Worm (Caenorhabditis elegans) whole organism, L2 larva: Measurements from ENCODE around the gene sru-26.

ENCODE experiments used
- aly-2 ChIP-seq: fragments of 150-350 bp; optimal IDR thresholded peaks from 2 replicates; lab custom pipeline; 2014; ENCODE audit warnings: missing biosample characterization, missing genetic modification characterization
- ama-1 ChIP-seq: fragments of 150-350 bp; optimal IDR thresholded peaks from 2 replicates; lab custom pipeline; 2018; ENCODE audit warnings: inconsistent platforms
- blmp-1 ChIP-seq: sonication (generic microtip); optimal IDR thresholded peaks from 2 replicates; lab custom pipeline; 2017; ENCODE audit warnings: missing genetic modification characterization, mild to moderate bottlenecking, missing compliant biosample characterization, antibody characterized with exemption, moderate library complexity; ENCODE audit not compliant: insufficient read depth
- elt-1 ChIP-seq: fragments of 150-350 bp; optimal IDR thresholded peaks from 2 replicates; lab custom pipeline; 2014; ENCODE audit warnings: missing biosample characterization, missing genetic modification characterization
- lin-39 ChIP-seq: fragments of 150-350 bp; optimal IDR thresholded peaks from 2 replicates; lab custom pipeline; 2014; ENCODE audit warnings: missing biosample characterization, missing genetic modification reagents, missing genetic modification characterization
- mab-5 ChIP-seq: fragments of 150-350 bp; optimal IDR thresholded peaks from 2 replicates; lab custom pipeline; 2014; ENCODE audit warnings: missing biosample characterization, missing genetic modification characterization
- nhr-11 ChIP-seq: fragments of 150-350 bp; optimal IDR thresholded peaks from 2 replicates; lab custom pipeline; 2014; ENCODE audit warnings: missing biosample characterization, missing genetic modification characterization
- nhr-237 ChIP-seq: fragments of 150-350 bp; optimal IDR thresholded peaks from 2 replicates; lab custom pipeline; 2014; ENCODE audit warnings: missing biosample characterization, missing genetic modification characterization
- nhr-6 ChIP-seq: fragments of 150-350 bp; optimal IDR thresholded peaks from 2 replicates; lab custom pipeline; 2014; ENCODE audit warnings: missing biosample characterization, missing genetic modification characterization
- nhr-77 ChIP-seq: fragments of 150-350 bp; optimal IDR thresholded peaks from 2 replicates; lab custom pipeline; 2014; ENCODE audit warnings: missing biosample characterization, missing genetic modification characterization
- ztf-1 ChIP-seq: fragments of 200-800 bp; sonication (Bioruptor generic); conservative IDR thresholded peaks from 2 replicates; pipeline ENCODE4 v1.3.6; 2022; ENCODE audit warnings: missing genetic modification characterization, missing compliant biosample characterization
- ztf-11 ChIP-seq: sonication (generic microtip); optimal IDR thresholded peaks from 2 replicates; lab custom pipeline; 2017; ENCODE audit warnings: missing biosample characterization, missing genetic modification characterization

DNA sequence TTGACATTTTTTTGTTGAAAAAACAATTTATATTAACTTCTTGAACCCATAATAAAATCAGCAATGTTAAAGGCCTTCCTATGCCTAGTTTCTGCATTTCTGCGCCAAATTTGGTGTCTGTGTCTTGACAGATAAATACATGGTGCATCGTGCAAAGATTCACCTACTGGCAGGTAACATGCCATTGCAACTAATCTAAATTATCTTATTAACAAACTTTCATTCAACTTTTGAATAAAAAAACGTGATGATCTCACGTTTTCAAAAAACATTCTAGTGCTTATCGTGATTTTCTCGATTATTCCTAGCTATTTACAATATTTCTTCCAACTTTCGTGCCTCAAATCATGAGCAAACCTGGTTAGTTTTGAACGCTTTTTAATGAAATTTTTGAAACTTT lies 30.7 kb upstream of the sru-26 start, which contains the start of gene C25G4.7:
- TF ChIP-seq mab-5 (tag; lab: Kevin White, UChicago) (no peak), blmp-1 (no peak), ama-1 (lab: Kevin White, UChicago) (no peak), aly-2 (tag; lab: Kevin White, UChicago) (no peak), nhr-237 (tag; lab: Kevin White, UChicago) (no peak), ztf-11 (tag; lab: Kevin White, UChicago) (no peak), elt-1 (tag; lab: Kevin White, UChicago) (no peak), nhr-77 (tag; lab: Kevin White, UChicago) (no peak), nhr-6 (tag; lab: Kevin White, UChicago) (no peak), nhr-11 (tag; lab: Kevin White, UChicago) (no peak), ztf-1 (GFP tag; lab: Robert Waterston, UW) (no peak), lin-39 (tag; lab: Kevin White, UChicago) (no peak)
